Worm (Caenorhabditis elegans) whole organism, L1 larva: ENCODE data around the gene lhpp-1.

ENCODE experiments used
- aly-2 ChIP-seq: fragments of 150-350 bp; optimal IDR thresholded peaks from 2 replicates; lab custom pipeline; 2014; ENCODE audit warnings: missing biosample characterization, missing genetic modification characterization
- ceh-8 ChIP-seq: fragments of 200-800 bp; sonication (Bioruptor generic); optimal IDR thresholded peaks from 2 replicates; lab custom pipeline; 2018; ENCODE audit warnings: mild to moderate bottlenecking, missing genetic modification characterization, moderate library complexity, missing compliant biosample characterization
- dpl-1 ChIP-seq, 3 experiments: fragments of 150-350 bp in 2 of 3; sonication (generic microtip) in 1 of 3; optimal IDR thresholded peaks; 2 replicates each; lab custom pipeline; 2014 to 2017; ENCODE audit warnings: missing biosample characterization in 3 of 3, missing genetic modification characterization in 3 of 3, missing genetic modification reagents in 3 of 3
- hpl-2 ChIP-seq: fragments of 150-350 bp; optimal IDR thresholded peaks from 2 replicates; lab custom pipeline; 2014; ENCODE audit warnings: missing biosample characterization, missing genetic modification reagents, missing genetic modification characterization
- jun-1 ChIP-seq: fragments of 150-350 bp; optimal IDR thresholded peaks from 2 replicates; lab custom pipeline; 2014; ENCODE audit warnings: missing biosample characterization, missing genetic modification reagents, missing genetic modification characterization
- lin-14 ChIP-seq: fragments of 200-800 bp; sonication (Bioruptor generic); optimal IDR thresholded peaks from 2 replicates; lab custom pipeline; 2018; ENCODE audit warnings: mild to moderate bottlenecking, missing genetic modification characterization, moderate library complexity, missing compliant biosample characterization
- mdl-1 ChIP-seq, 2 experiments: fragments of 150-350 bp; optimal IDR thresholded peaks; 2 replicates each; lab custom pipeline; 2014 to 2017; ENCODE audit warnings: missing biosample characterization in 2 of 2, missing genetic modification characterization in 2 of 2, inconsistent platforms in 1 of 2
- nhr-28 ChIP-seq: fragments of 150-350 bp; optimal IDR thresholded peaks from 2 replicates; lab custom pipeline; 2014; ENCODE audit warnings: missing biosample characterization, missing genetic modification characterization
- snpc-4 ChIP-seq: fragments of 150-350 bp; optimal IDR thresholded peaks from 2 replicates; lab custom pipeline; 2014; ENCODE audit warnings: missing biosample characterization, missing genetic modification characterization
- sptf-1 ChIP-seq: fragments of 150-350 bp; optimal IDR thresholded peaks from 2 replicates; lab custom pipeline; 2014; ENCODE audit warnings: missing biosample characterization, missing genetic modification characterization
- zip-4 ChIP-seq: fragments of 200-800 bp; sonication (Bioruptor generic); optimal IDR thresholded peaks from 2 replicates; lab custom pipeline; 2018; ENCODE audit warnings: mild to moderate bottlenecking, missing genetic modification characterization, moderate library complexity, missing compliant biosample characterization

- TF ChIP-seq jun-1 (tag; lab: Kevin White, UChicago) (peak; percentile 49), snpc-4 (no peak), aly-2 (tag; lab: Kevin White, UChicago) (no peak), zip-4 (GFP tag; lab: Kevin White, UChicago) (no peak), nhr-28 (tag; lab: Kevin White, UChicago) (no peak), hpl-2 (GFP tag; lab: Kevin White, UChicago) (no peak), lin-14 (GFP tag; lab: Kevin White, UChicago) (peak; percentile 48), mdl-1 (tag; optimal IDR thresholded peaks at IDR 0.05; lab: Kevin White, UChicago) (peak in 1 of 2 experiments; percentile 35), sptf-1 (tag; lab: Kevin White, UChicago) (no peak), ceh-8 (GFP tag; lab: Kevin White, UChicago) (no peak), dpl-1 (GFP tag; optimal IDR thresholded peaks at IDR 0.05; lab: Kevin White, UChicago) (no peak)
Measured at ce11 chrV:12095865-12096264, 15.7 kb downstream of the lhpp-1 start, which contains the start of gene nhr-207.
